Worm (Caenorhabditis elegans) whole organism, L2 larva: ENCODE results near the gene ubc-8.

Source experiments
- R02D3.7 ChIP-seq: fragments of 150-350 bp; optimal IDR thresholded peaks from 2 replicates; lab custom pipeline; 2014; ENCODE audit warnings: missing biosample characterization, missing genetic modification characterization
- aly-2 ChIP-seq: fragments of 150-350 bp; optimal IDR thresholded peaks from 2 replicates; lab custom pipeline; 2014; ENCODE audit warnings: missing biosample characterization, missing genetic modification characterization
- ceh-82 ChIP-seq: fragments of 150-350 bp; optimal IDR thresholded peaks from 2 replicates; lab custom pipeline; 2014; ENCODE audit warnings: missing biosample characterization, missing genetic modification characterization
- elt-3 ChIP-seq: sonication (generic microtip); optimal IDR thresholded peaks from 2 replicates; lab custom pipeline; 2017; ENCODE audit warnings: missing biosample characterization, missing genetic modification characterization
- nhr-10 ChIP-seq: sonication (generic microtip); optimal IDR thresholded peaks from 2 replicates; lab custom pipeline; 2017; ENCODE audit warnings: missing biosample characterization, missing genetic modification characterization
- nhr-11 ChIP-seq: fragments of 150-350 bp; optimal IDR thresholded peaks from 2 replicates; lab custom pipeline; 2014; ENCODE audit warnings: missing biosample characterization, missing genetic modification characterization
- skn-1 ChIP-seq: sonication (generic microtip); optimal IDR thresholded peaks from 2 replicates; lab custom pipeline; 2017; ENCODE audit warnings: missing biosample characterization, missing genetic modification characterization
- unc-62 ChIP-seq: fragments of 150-350 bp; optimal IDR thresholded peaks from 2 replicates; lab custom pipeline; 2014; ENCODE audit warnings: missing biosample characterization, missing genetic modification reagents, missing genetic modification characterization

DNA sequence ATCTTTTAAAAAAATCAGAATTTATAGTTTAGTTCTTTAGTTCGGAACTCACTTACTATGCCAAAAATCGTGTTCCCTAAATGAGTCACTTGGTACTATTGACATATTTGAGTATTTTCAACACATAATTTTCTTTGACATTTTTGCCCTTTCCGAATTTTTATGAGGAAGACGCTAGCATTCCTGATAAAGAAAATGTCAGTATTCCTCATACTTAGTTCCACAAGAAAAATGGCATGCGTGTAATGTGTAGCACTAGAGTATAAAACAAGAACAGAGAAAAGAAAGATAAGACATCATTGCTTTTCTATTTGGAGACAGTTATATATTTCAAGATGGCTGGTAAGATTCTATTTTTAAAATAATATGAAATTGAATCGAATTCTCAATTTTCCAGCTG is 22.9 kb upstream of the ubc-8 start, which contains the start of gene Y94H6A.2:
- no peak for TF ChIP-seq R02D3.7
- TF ChIP-seq elt-3 (tag; lab: Kevin White, UChicago): no peak
- no peak for TF ChIP-seq nhr-11 (tag; lab: Kevin White, UChicago)
- TF ChIP-seq aly-2 (tag; lab: Kevin White, UChicago): no peak
- TF ChIP-seq ceh-82: no peak
- no peak for TF ChIP-seq unc-62 (GFP tag; lab: Kevin White, UChicago)
- TF ChIP-seq skn-1: no peak
- TF ChIP-seq nhr-10 (tag; lab: Kevin White, UChicago): no peak
